Worm (Caenorhabditis elegans): ENCODE measurements around the gene rol-6.

DNA sequence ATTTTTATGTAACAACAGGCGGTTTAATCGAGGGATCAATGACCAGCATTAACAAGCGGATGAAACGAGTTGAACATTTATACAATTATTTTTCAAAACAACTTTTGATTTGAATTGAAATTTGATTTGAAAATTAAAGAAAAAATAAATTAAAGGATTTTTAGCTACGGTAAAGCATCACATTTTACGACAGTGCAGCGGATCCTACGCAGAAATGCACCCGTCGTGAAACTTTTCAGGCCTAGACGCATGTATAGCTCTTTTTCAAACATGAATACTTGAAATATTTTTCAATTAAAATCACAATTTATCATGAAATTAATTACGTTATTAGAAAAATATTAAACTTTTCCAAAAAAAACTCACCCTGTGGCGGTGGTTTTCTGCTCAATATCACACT is 31.8 kb upstream of the rol-6 start:
- TF ChIP-seq ama-1 (optimal IDR thresholded peaks at IDR 0.05) (no peak), flt-1 (GFP tag; IDR thresholded peaks at IDR 0.05) (no peak), pes-1 (GFP tag; IDR thresholded peaks at IDR 0.05) (no peak), hmg-4 (GFP tag; optimal IDR thresholded peaks at IDR 0.05) (no peak), hmbx-1 (tag; optimal IDR thresholded peaks at IDR 0.05) (no peak)

Measured in whole organism, early embryonic.